Worm (Caenorhabditis elegans) whole organism, L4/young adult: Measurements from ENCODE around the gene fos-1.
"Not testable (repeated sequence)": the region's sequence is repeated elsewhere in the genome, so short reads cannot be mapped to it uniquely, and the experiment has no call there.

ENCODE experiments used
- W03F9.2 ChIP-seq: fragments of 150-350 bp; optimal IDR thresholded peaks from 2 replicates; lab custom pipeline; 2014; ENCODE audit warnings: missing biosample characterization, missing genetic modification characterization
- dao-5 ChIP-seq: sonication (generic microtip); optimal IDR thresholded peaks from 2 replicates; lab custom pipeline; 2016; ENCODE audit warnings: missing genotype, missing genetic modification characterization, moderate library complexity, missing compliant biosample characterization
- him-1 ChIP-seq: sonication (generic microtip); optimal IDR thresholded peaks from 2 replicates; lab custom pipeline; 2016; ENCODE audit warnings: missing genotype, missing genetic modification reagents, missing genetic modification characterization, missing compliant biosample characterization

Gene fos-1

ce11 chrV:6036547-6036946 is 33.1 kb downstream of the fos-1 start:
- TF ChIP-seq W03F9.2: no peak
- no peak for TF ChIP-seq dao-5 (tag; lab: Kevin White, UChicago)
- TF ChIP-seq him-1 (tag; lab: Kevin White, UChicago): no peak

ce11 chrV:6038405-6039151 is 35.2 kb downstream of the fos-1 start, which contains the start of gene F29G9.1:
TSS of gene F29G9.1 (plus strand) at chrV:6039101.
- TF ChIP-seq W03F9.2; dao-5 (tag; lab: Kevin White, UChicago); him-1 (tag; lab: Kevin White, UChicago): not testable (repeated sequence)

ce11 chrV:6041375-6041774 is 38.0 kb downstream of the fos-1 start, which contains the start of gene R01B10.2:
TSS of gene R01B10.2 (minus strand) at chrV:6041475.
- TF ChIP-seq W03F9.2 (no peak), him-1 (tag; lab: Kevin White, UChicago) (no peak), dao-5 (tag; lab: Kevin White, UChicago) (no peak)

ce11 chrV:6043275-6044271 is 40.2 kb downstream of the fos-1 start, which contains the start of gene cpi-2:
TSS of gene cpi-2 (plus strand) at chrV:6044062.
- TF ChIP-seq dao-5 (tag; lab: Kevin White, UChicago) (no peak), him-1 (tag; lab: Kevin White, UChicago) (no peak), W03F9.2 (no peak)

ce11 chrV:6044448-6044847 is 41.0 kb downstream of the fos-1 start:
- no peak for TF ChIP-seq dao-5 (tag; lab: Kevin White, UChicago)
- no peak for TF ChIP-seq W03F9.2
- no peak for TF ChIP-seq him-1 (tag; lab: Kevin White, UChicago)

ce11 chrV:6044853-6045594 is 41.6 kb downstream of the fos-1 start, which contains the start of gene R01B10.3:
TSS of gene R01B10.3 (minus strand) at chrV:6045129.
- TF ChIP-seq W03F9.2 (no peak), dao-5 (tag; lab: Kevin White, UChicago) (no peak)

- no peak for TF ChIP-seq dao-5 (tag; lab: Kevin White, UChicago)
- no peak for TF ChIP-seq W03F9.2
- TF ChIP-seq him-1 (tag; lab: Kevin White, UChicago): no peak
These were observed 44.4 kb downstream of the fos-1 start, which contains the start of gene pgap-3 for ce11 chrV:6047818-6048217. TSS of gene pgap-3 (minus strand) at chrV:6047918.

ce11 chrV:6051159-6051558 is 47.8 kb downstream of the fos-1 start, which contains the start of gene jamp-1:
TSS of gene jamp-1 (minus strand) at chrV:6051259.
- no peak for TF ChIP-seq him-1 (tag; lab: Kevin White, UChicago)
- TF ChIP-seq W03F9.2: no peak

ce11 chrV:6053188-6053687 is 49.8 kb downstream of the fos-1 start, which contains the start of gene seip-1:
TSS of gene seip-1 (minus strand) at chrV:6053238.
- TF ChIP-seq W03F9.2: peak; percentile 92
- peak; percentile 56 for TF ChIP-seq him-1 (tag; lab: Kevin White, UChicago)
- TF ChIP-seq dao-5 (tag; lab: Kevin White, UChicago): no peak

ce11 chrV:6055289-6055688 is 51.9 kb downstream of the fos-1 start, which contains the start of gene srd-20:
TSS of gene srd-20 (plus strand) at chrV:6055589.
- TF ChIP-seq him-1 (tag; lab: Kevin White, UChicago): no peak
- no peak for TF ChIP-seq W03F9.2
- TF ChIP-seq dao-5 (tag; lab: Kevin White, UChicago): no peak

ce11 chrV:6063330-6063729 is 59.9 kb downstream of the fos-1 start, which contains the start of gene Y38A10A.2:
TSS of gene Y38A10A.2 (minus strand) at chrV:6063430.
- TF ChIP-seq dao-5 (tag; lab: Kevin White, UChicago): no peak
- TF ChIP-seq W03F9.2: no peak
- TF ChIP-seq him-1 (tag; lab: Kevin White, UChicago): no peak
